Worm (Caenorhabditis elegans) whole organism, L3 larva: Measurements from ENCODE around the gene pals-19.

Experiments
- ama-1 ChIP-seq: fragments of 150-350 bp; optimal IDR thresholded peaks from 2 replicates; lab custom pipeline; 2018
- lin-15B ChIP-seq: fragments of 150-350 bp; optimal IDR thresholded peaks from 2 replicates; lab custom pipeline; 2014; ENCODE audit warnings: missing biosample characterization, missing genetic modification characterization
- nhr-11 ChIP-seq: fragments of 150-350 bp; optimal IDR thresholded peaks from 2 replicates; lab custom pipeline; 2014; ENCODE audit warnings: missing biosample characterization, missing genetic modification characterization
- nhr-76 ChIP-seq: fragments of 150-350 bp; sonication (generic microtip); optimal IDR thresholded peaks from 5 replicates; lab custom pipeline; 2014; ENCODE audit warnings: missing biosample characterization, missing genetic modification characterization
- snpc-4 ChIP-seq: fragments of 150-350 bp; optimal IDR thresholded peaks from 2 replicates; lab custom pipeline; 2014; ENCODE audit warnings: missing biosample characterization, missing genetic modification characterization
- tbx-2 ChIP-seq: sonication (generic microtip); optimal IDR thresholded peaks from 2 replicates; lab custom pipeline; 2016; ENCODE audit warnings: mild to moderate bottlenecking, missing genetic modification characterization, missing compliant biosample characterization

DNA sequence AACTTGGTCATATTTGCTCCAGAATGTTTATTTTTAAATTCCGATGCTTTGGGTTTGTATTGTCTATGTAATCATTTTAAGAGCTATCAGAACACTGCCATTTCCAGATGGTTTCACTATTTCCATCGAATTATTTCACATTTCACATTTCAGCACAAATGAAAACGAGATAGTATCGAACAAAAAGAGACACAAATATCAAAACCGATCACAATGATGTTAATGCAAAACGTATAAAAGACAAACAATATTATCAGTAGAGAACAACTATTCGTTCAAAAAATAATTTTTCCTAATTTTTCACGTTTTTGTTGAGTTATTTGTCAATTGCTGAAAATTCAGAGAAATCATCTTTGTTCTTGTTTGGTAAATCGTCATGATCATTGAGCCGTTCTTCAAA, 6.4 kb upstream of the pals-19 start:
- no peak for TF ChIP-seq snpc-4 (tag; lab: Kevin White, UChicago)
- TF ChIP-seq nhr-11, result no peak
- TF ChIP-seq lin-15B (tag; lab: Kevin White, UChicago), result no peak
- TF ChIP-seq nhr-76 (tag; lab: Kevin White, UChicago), result no peak
- no peak for TF ChIP-seq tbx-2 (tag; lab: Kevin White, UChicago)
- no peak for TF ChIP-seq ama-1 (lab: Kevin White, UChicago)
